Fruit fly (Drosophila melanogaster): Measurements from ENCODE around the gene mnb.
A peak's percentile ranks its signal among the peaks of the same experiment; 100 is the strongest.

Gene mnb

DNA sequence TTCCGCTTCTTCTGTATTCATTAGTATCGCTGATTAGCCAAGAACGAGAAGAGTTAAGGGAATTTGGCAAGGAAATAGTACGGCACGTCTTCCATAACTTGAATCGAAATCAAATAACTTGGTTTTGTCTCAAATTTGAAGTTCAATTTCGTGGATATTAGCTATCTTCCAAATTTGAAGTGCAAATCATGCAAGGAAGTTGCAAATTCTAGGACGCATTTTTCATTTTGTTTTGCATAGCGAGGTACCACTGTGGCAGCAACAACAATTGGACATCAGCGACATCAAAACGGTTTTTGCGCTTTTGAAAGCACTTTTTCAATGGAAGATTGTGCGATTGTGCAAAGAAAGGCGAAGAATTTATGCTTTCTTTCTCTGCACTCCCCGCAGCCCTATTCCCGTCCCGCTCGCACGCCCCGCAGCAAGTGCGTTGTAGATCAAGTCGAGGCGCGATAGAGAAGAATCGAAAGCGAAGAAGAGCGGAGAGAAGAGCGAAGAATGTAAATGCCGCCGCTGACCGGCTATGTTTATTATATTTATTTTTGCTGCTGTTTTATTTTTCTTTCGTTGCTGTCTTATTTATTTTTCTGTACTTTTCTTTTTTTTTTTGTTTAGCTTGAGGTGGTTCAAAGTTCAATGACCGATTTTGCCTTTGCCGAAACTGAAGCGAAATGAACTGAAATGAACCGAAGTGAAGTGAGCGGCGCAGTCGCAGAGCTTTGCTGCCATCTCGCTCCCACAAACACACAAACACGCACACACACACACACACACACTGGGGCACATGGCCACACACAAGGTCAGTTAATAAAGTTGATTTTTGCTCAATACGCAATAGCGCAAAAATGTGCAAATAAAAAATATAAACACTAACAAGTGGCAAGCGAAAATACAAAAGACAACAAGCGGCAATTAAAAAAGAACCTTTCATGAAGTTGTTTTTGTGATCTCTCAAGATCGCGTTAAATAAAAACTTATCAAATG, 5.6 kb downstream of the mnb start:
- TF ChIP-seq woc (GFP tag; optimal IDR thresholded peaks at IDR 0.05) (peak; percentile 19), tai (GFP tag; optimal IDR thresholded peaks at IDR 0.05) (peak; percentile 38), fru (GFP tag; optimal IDR thresholded peaks at IDR 0.05) (peak; percentile 80), HLH106 (tag; optimal IDR thresholded peaks at IDR 0.05) (peak; percentile 78), h (GFP tag; optimal IDR thresholded peaks at IDR 0.05) (peak; percentile 81), psq (GFP tag; optimal IDR thresholded peaks at IDR 0.05) (peak; percentile 70), br (GFP tag; optimal IDR thresholded peaks at IDR 0.05) (peak; percentile 74), CrebA (GFP tag; optimal IDR thresholded peaks at IDR 0.05; ENCODE audit: borderline replicate concordance) (peak; percentile 38), dsf (GFP tag; optimal IDR thresholded peaks at IDR 0.05; ENCODE audit: borderline replicate concordance) (no peak), CG9705 (GFP tag; optimal IDR thresholded peaks at IDR 0.05) (peak; percentile 24), CG32264 (GFP tag; optimal IDR thresholded peaks at IDR 0.05) (no peak), rgr (GFP tag; optimal IDR thresholded peaks at IDR 0.05) (peak; percentile 80), ey (GFP tag; optimal IDR thresholded peaks at IDR 0.05) (peak; percentile 85), foxo (GFP tag; optimal IDR thresholded peaks at IDR 0.05) (peak in 1 of 2 experiments; percentile 89), pan (optimal IDR thresholded peaks at IDR 0.05) (no peak), Sp1 (GFP tag; optimal IDR thresholded peaks at IDR 0.05) (peak; percentile 35), Rel (GFP tag; optimal IDR thresholded peaks at IDR 0.05) (peak; percentile 9), Rel (tag; optimal IDR thresholded peaks at IDR 0.05) (peak; percentile 28), dmrt93B (GFP tag; optimal IDR thresholded peaks at IDR 0.05) (peak; percentile 39), sv (GFP tag; optimal IDR thresholded peaks at IDR 0.05) (no peak), Dfd (GFP tag; optimal IDR thresholded peaks at IDR 0.05) (peak; percentile 64), Hnf4 (GFP tag; optimal IDR thresholded peaks at IDR 0.05) (peak; percentile 57), sage (GFP tag; optimal IDR thresholded peaks at IDR 0.05) (peak; percentile 1), OdsH (GFP tag; optimal IDR thresholded peaks at IDR 0.05) (peak; percentile 47), Vsx2 (GFP tag; optimal IDR thresholded peaks at IDR 0.05; ENCODE audit: partially characterized antibody) (peak; percentile 5), N (GFP tag; optimal IDR thresholded peaks at IDR 0.05) (no peak)

DNA sequence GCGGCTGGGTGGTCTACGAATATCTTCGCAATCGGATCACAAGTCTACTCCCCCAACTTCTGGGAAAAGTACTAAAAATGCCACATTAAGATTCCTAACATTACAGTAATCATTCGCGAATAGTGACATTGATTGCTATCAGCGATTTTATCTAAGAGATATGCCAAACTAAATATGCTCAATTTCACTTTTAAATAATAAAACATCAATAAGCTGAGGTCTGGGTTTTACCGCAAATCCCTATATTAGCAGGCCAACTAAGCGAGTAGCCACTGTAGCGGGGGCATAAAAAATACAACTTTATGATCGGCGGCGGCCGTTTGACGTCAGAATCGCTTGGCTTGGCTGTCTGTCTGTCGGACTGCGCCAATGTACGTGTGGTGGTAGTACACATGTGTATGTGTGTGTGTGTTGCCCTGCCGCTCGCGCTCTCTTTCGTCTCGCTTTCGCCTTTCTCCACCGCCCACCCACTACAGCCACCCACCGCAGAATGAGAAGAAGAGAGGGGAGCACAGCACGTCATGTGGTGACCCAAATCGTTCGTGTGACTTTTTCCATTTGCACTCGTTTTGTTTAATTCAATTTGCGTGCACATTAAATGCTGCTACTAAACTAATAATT, 6.6 kb downstream of the mnb start:
- TF ChIP-seq fru (GFP tag; optimal IDR thresholded peaks at IDR 0.05) (peak; percentile 97), CrebA (GFP tag; optimal IDR thresholded peaks at IDR 0.05; ENCODE audit: borderline replicate concordance) (peak; percentile 83), jim (GFP tag; optimal IDR thresholded peaks at IDR 0.05) (peak; percentile 50), Jra (GFP tag; optimal IDR thresholded peaks at IDR 0.05) (peak; percentile 93), ey (GFP tag; optimal IDR thresholded peaks at IDR 0.05) (peak; percentile 98), Myc (optimal IDR thresholded peaks at IDR 0.05) (no peak), h (GFP tag; optimal IDR thresholded peaks at IDR 0.05) (peak; percentile 96), CG9705 (GFP tag; optimal IDR thresholded peaks at IDR 0.05) (peak; percentile 86), psq (GFP tag; optimal IDR thresholded peaks at IDR 0.05) (peak; percentile 92), CG32264 (GFP tag; optimal IDR thresholded peaks at IDR 0.05) (peak; percentile 95), pan (optimal IDR thresholded peaks at IDR 0.05) (no peak), usp (GFP tag; optimal IDR thresholded peaks at IDR 0.05) (no peak), sv (GFP tag; optimal IDR thresholded peaks at IDR 0.05) (peak; percentile 92), Sp1 (GFP tag; optimal IDR thresholded peaks at IDR 0.05) (peak; percentile 96), GATAd (GFP tag; optimal IDR thresholded peaks at IDR 0.05) (peak; percentile 84), OdsH (GFP tag; optimal IDR thresholded peaks at IDR 0.05) (peak; percentile 96), Abd-B (GFP tag; optimal IDR thresholded peaks at IDR 0.05) (no peak), Hr83 (GFP tag; optimal IDR thresholded peaks at IDR 0.05; ENCODE audit: poor library complexity, severe bottlenecking) (peak; percentile 74), rgr (GFP tag; optimal IDR thresholded peaks at IDR 0.05) (peak; percentile 97), Hnf4 (GFP tag; optimal IDR thresholded peaks at IDR 0.05) (peak; percentile 97), br (GFP tag; optimal IDR thresholded peaks at IDR 0.05) (peak; percentile 97), Dif (GFP tag; optimal IDR thresholded peaks at IDR 0.05; ENCODE audit: partially characterized antibody) (no peak), dsf (GFP tag; optimal IDR thresholded peaks at IDR 0.05; ENCODE audit: borderline replicate concordance) (peak; percentile 80), lola (GFP tag; optimal IDR thresholded peaks at IDR 0.05) (no peak), brk (GFP tag; optimal IDR thresholded peaks at IDR 0.05) (peak; percentile 80), Dfd (GFP tag; optimal IDR thresholded peaks at IDR 0.05) (no peak), N (GFP tag; optimal IDR thresholded peaks at IDR 0.05) (no peak), woc (GFP tag; optimal IDR thresholded peaks at IDR 0.05) (peak; percentile 92), Hr78 (GFP tag; optimal IDR thresholded peaks at IDR 0.05) (no peak), Mio (GFP tag; optimal IDR thresholded peaks at IDR 0.05) (peak; percentile 84), foxo (GFP tag; optimal IDR thresholded peaks at IDR 0.05) (peak; percentile 92 to 98), Vsx2 (GFP tag; optimal IDR thresholded peaks at IDR 0.05; ENCODE audit: partially characterized antibody) (no peak), Rel (GFP tag; optimal IDR thresholded peaks at IDR 0.05) (peak; percentile 51), Rel (tag; optimal IDR thresholded peaks at IDR 0.05) (peak; percentile 89), sage (GFP tag; optimal IDR thresholded peaks at IDR 0.05) (peak; percentile 57), dmrt93B (GFP tag; optimal IDR thresholded peaks at IDR 0.05) (peak; percentile 89), HLH106 (tag; optimal IDR thresholded peaks at IDR 0.05) (peak; percentile 97), tai (GFP tag; optimal IDR thresholded peaks at IDR 0.05) (peak; percentile 93), dl (GFP tag; optimal IDR thresholded peaks at IDR 0.05; ENCODE audit: insufficient read depth in 1 of 2, partially characterized antibody in 2 of 2) (peak in 1 of 2 experiments; percentile 34)
